Worm (Caenorhabditis elegans) whole organism, L4 larva: Measurements from ENCODE around the gene cht-5.

ENCODE experiments used
- F37D6.2 ChIP-seq: sonication (generic microtip); optimal IDR thresholded peaks from 2 replicates; lab custom pipeline; 2016; ENCODE audit warnings: mild to moderate bottlenecking, missing genetic modification characterization, missing compliant biosample characterization
- R02D3.7 ChIP-seq: fragments of 150-350 bp; sonication (generic microtip); optimal IDR thresholded peaks from 3 replicates; lab custom pipeline; 2014; ENCODE audit warnings: missing biosample characterization, missing genetic modification characterization
- ZK337.2 ChIP-seq: fragments of 200-800 bp; sonication (Bioruptor generic); IDR thresholded peaks from 2 replicates; pipeline ENCODE4 v1.3.6; 2022; ENCODE audit warnings: missing genetic modification reagents, missing genetic modification characterization, missing compliant biosample characterization
- aha-1 ChIP-seq: fragments of 150-350 bp; peaks from one replicate; lab custom pipeline; 2014; ENCODE audit warnings: missing biosample characterization, missing genetic modification characterization
- aly-2 ChIP-seq: sonication (generic microtip); optimal IDR thresholded peaks from 2 replicates; lab custom pipeline; 2018; ENCODE audit warnings: missing biosample characterization, missing genetic modification characterization
- ceh-20 ChIP-seq: fragments of 200-800 bp; sonication (Bioruptor generic); IDR thresholded peaks from 2 replicates; pipeline ENCODE4 v1.3.6; 2022; ENCODE audit warnings: missing genetic modification reagents, missing genetic modification characterization, missing compliant biosample characterization
- ceh-62 ChIP-seq: sonication (generic microtip); optimal IDR thresholded peaks from 2 replicates; lab custom pipeline; 2017; ENCODE audit warnings: missing biosample characterization, missing genetic modification characterization
- ctbp-1 ChIP-seq: fragments of 200-800 bp; sonication (Bioruptor generic); IDR thresholded peaks from 2 replicates; pipeline ENCODE4 v1.3.6; 2022; ENCODE audit warnings: missing genetic modification reagents, missing genetic modification characterization, missing compliant biosample characterization
- daf-12 ChIP-seq: fragments of 150-350 bp; optimal IDR thresholded peaks from 2 replicates; lab custom pipeline; 2014; ENCODE audit warnings: missing biosample characterization, missing genetic modification reagents, missing genetic modification characterization
- daf-16 ChIP-seq, 3 experiments: sonication (generic microtip); optimal IDR thresholded peaks; 2 replicates each; lab custom pipeline; 2016 to 2017; ENCODE audit warnings: missing genetic modification characterization in 3 of 3, missing genetic modification reagents in 3 of 3, mild to moderate bottlenecking in 2 of 3, missing compliant biosample characterization in 2 of 3, missing biosample characterization in 1 of 3, moderate library complexity in 1 of 3
- daf-19 ChIP-seq: fragments of 200-800 bp; sonication (Bioruptor generic); conservative IDR thresholded peaks from 2 replicates; pipeline ENCODE4 v1.3.6; 2022; ENCODE audit warnings: missing genetic modification characterization, missing compliant biosample characterization
- daf-8 ChIP-seq: fragments of 200-800 bp; sonication (Bioruptor generic); IDR thresholded peaks from 2 replicates; pipeline ENCODE4 v1.3.6; 2022; ENCODE audit warnings: missing genetic modification characterization, missing compliant biosample characterization
- dmd-6 ChIP-seq: fragments of 200-800 bp; sonication (Bioruptor generic); IDR thresholded peaks from 2 replicates; pipeline ENCODE4 v1.3.6; 2022; ENCODE audit warnings: missing genetic modification reagents, missing genetic modification characterization, missing compliant biosample characterization
- dve-1 ChIP-seq: sonication (generic microtip); optimal IDR thresholded peaks from 2 replicates; lab custom pipeline; 2017; ENCODE audit warnings: antibody characterized with exemption, mild to moderate bottlenecking, missing genetic modification characterization, missing compliant biosample characterization; ENCODE audit not compliant: insufficient read depth
- egl-27 ChIP-seq: sonication (generic microtip); optimal IDR thresholded peaks from 3 replicates; lab custom pipeline; 2017; ENCODE audit warnings: missing biosample characterization, missing genetic modification reagents, missing genetic modification characterization
- hlh-30 ChIP-seq: sonication (generic microtip); optimal IDR thresholded peaks from 2 replicates; lab custom pipeline; 2017; ENCODE audit warnings: antibody characterized with exemption, mild to moderate bottlenecking, missing genetic modification characterization, missing compliant biosample characterization; ENCODE audit not compliant: insufficient read depth
- hmg-1.1 ChIP-seq: fragments of 200-800 bp; sonication (Bioruptor generic); IDR thresholded peaks from 2 replicates; pipeline ENCODE4 v1.3.6; 2022; ENCODE audit warnings: missing genetic modification reagents, missing genetic modification characterization, missing compliant biosample characterization
- jun-1 ChIP-seq: fragments of 150-350 bp; optimal IDR thresholded peaks from 2 replicates; lab custom pipeline; 2014; ENCODE audit warnings: missing biosample characterization, missing genetic modification reagents, missing genetic modification characterization
- lin-1 ChIP-seq: fragments of 200-800 bp; sonication (Bioruptor generic); IDR thresholded peaks from 2 replicates; pipeline ENCODE4 v1.3.6; 2022; ENCODE audit warnings: missing genetic modification reagents, missing genetic modification characterization, missing compliant biosample characterization
- lin-13 ChIP-seq: fragments of 150-350 bp; optimal IDR thresholded peaks from 2 replicates; lab custom pipeline; 2014; ENCODE audit warnings: missing biosample characterization, missing genetic modification reagents, missing genetic modification characterization
- lin-15B ChIP-seq: fragments of 150-350 bp; sonication (generic microtip); optimal IDR thresholded peaks from 3 replicates; lab custom pipeline; 2014; ENCODE audit warnings: missing biosample characterization, missing genetic modification characterization
- lin-29 ChIP-seq: fragments of 200-800 bp; sonication (Bioruptor generic); IDR thresholded peaks from 2 replicates; pipeline ENCODE4 v1.3.6; 2022; ENCODE audit warnings: missing genetic modification reagents, missing genetic modification characterization, missing compliant biosample characterization
- mdl-1 ChIP-seq, 2 experiments: fragments of 150-350 bp in 1 of 2; sonication (generic microtip) in 1 of 2; optimal IDR thresholded peaks; 2 replicates each; lab custom pipeline; 2014 to 2017; ENCODE audit warnings: missing biosample characterization in 2 of 2, missing genetic modification characterization in 2 of 2
- mes-2 ChIP-seq: sonication (generic microtip); optimal IDR thresholded peaks from 2 replicates; lab custom pipeline; 2016; ENCODE audit warnings: missing genotype, mild to moderate bottlenecking, missing genetic modification characterization, missing compliant biosample characterization; ENCODE audit not compliant: poor library complexity, severe bottlenecking
- mxl-2 ChIP-seq: fragments of 200-800 bp; sonication (Bioruptor generic); conservative IDR thresholded peaks from 2 replicates; pipeline ENCODE4 v1.3.6; 2022; ENCODE audit warnings: missing genetic modification reagents, missing genetic modification characterization, missing compliant biosample characterization
- nhr-11 ChIP-seq: fragments of 150-350 bp; optimal IDR thresholded peaks from 2 replicates; lab custom pipeline; 2014; ENCODE audit warnings: missing biosample characterization, missing genetic modification characterization
- nhr-237 ChIP-seq: sonication (generic microtip); optimal IDR thresholded peaks from 2 replicates; lab custom pipeline; 2017; ENCODE audit warnings: missing biosample characterization, missing genetic modification characterization
- nhr-25 ChIP-seq: sonication (generic microtip); optimal IDR thresholded peaks from 2 replicates; lab custom pipeline; 2017; ENCODE audit warnings: missing genetic modification characterization, mild to moderate bottlenecking, missing compliant biosample characterization, antibody characterized with exemption, moderate library complexity, borderline replicate concordance; ENCODE audit not compliant: insufficient read depth
- nhr-28 ChIP-seq: fragments of 150-350 bp; optimal IDR thresholded peaks from 2 replicates; lab custom pipeline; 2014; ENCODE audit warnings: missing biosample characterization, missing genetic modification characterization
- nhr-41 ChIP-seq: fragments of 200-800 bp; sonication (Bioruptor generic); IDR thresholded peaks from 2 replicates; pipeline ENCODE4 v1.3.6; 2022; ENCODE audit warnings: missing genetic modification reagents, missing genetic modification characterization, missing compliant biosample characterization
- nhr-48 ChIP-seq: sonication (generic microtip); optimal IDR thresholded peaks from 2 replicates; lab custom pipeline; 2016; ENCODE audit warnings: mild to moderate bottlenecking, missing genetic modification characterization, missing compliant biosample characterization
- nhr-77 ChIP-seq: fragments of 150-350 bp; optimal IDR thresholded peaks from 2 replicates; lab custom pipeline; 2014; ENCODE audit warnings: missing biosample characterization, missing genetic modification characterization
- pha-4 ChIP-seq, 2 experiments: fragments of 150-350 bp in 1 of 2; fragments of 200-800 bp in 1 of 2; sonication (Bioruptor generic) in 1 of 2; IDR thresholded peaks in 1 of 2; optimal IDR thresholded peaks in 1 of 2; 2 replicates each; pipeline versions ENCODE4 v1.3.6 to Lab custom; 2014 to 2022; ENCODE audit warnings: missing genetic modification characterization in 2 of 2, missing genetic modification reagents in 2 of 2, missing biosample characterization in 1 of 2, missing compliant biosample characterization in 1 of 2
- php-3 ChIP-seq: fragments of 200-800 bp; sonication (Bioruptor generic); IDR thresholded peaks from 2 replicates; pipeline ENCODE4 v1.3.6; 2022; ENCODE audit warnings: missing genetic modification reagents, missing genetic modification characterization, missing compliant biosample characterization
- pqm-1 ChIP-seq: sonication (generic microtip); optimal IDR thresholded peaks from 2 replicates; lab custom pipeline; 2017; ENCODE audit warnings: missing biosample characterization, missing genetic modification characterization
- rbr-2 ChIP-seq: sonication (generic microtip); optimal IDR thresholded peaks from 2 replicates; lab custom pipeline; 2016; ENCODE audit warnings: missing genotype, missing genetic modification characterization, missing compliant biosample characterization
- sdz-12 ChIP-seq: fragments of 200-800 bp; sonication (Bioruptor generic); optimal IDR thresholded peaks from 2 replicates; lab custom pipeline; 2018; ENCODE audit warnings: mild to moderate bottlenecking, missing genetic modification characterization, missing compliant biosample characterization
- skn-1 ChIP-seq: fragments of 150-350 bp; optimal IDR thresholded peaks from 2 replicates; lab custom pipeline; 2014; ENCODE audit warnings: missing biosample characterization, missing genetic modification characterization
- unc-62 ChIP-seq, 3 experiments: fragments of 150-350 bp in 1 of 3; sonication (generic microtip); optimal IDR thresholded peaks in 2 of 3; peaks in 1 of 3; 1 replicate in 1 of 3; 2 replicates in 2 of 3; lab custom pipeline; 2014 to 2017; ENCODE audit warnings: missing biosample characterization in 3 of 3, missing genetic modification characterization in 3 of 3, missing genetic modification reagents in 3 of 3, missing genotype in 1 of 3
- vab-7 ChIP-seq: fragments of 200-800 bp; sonication (Bioruptor generic); IDR thresholded peaks from 2 replicates; pipeline ENCODE4 v1.3.6; 2022; ENCODE audit warnings: missing genetic modification reagents, missing genetic modification characterization, missing compliant biosample characterization
- ztf-11 ChIP-seq: fragments of 150-350 bp; optimal IDR thresholded peaks from 2 replicates; lab custom pipeline; 2014; ENCODE audit warnings: missing biosample characterization, missing genetic modification characterization
- ztf-7 ChIP-seq: fragments of 150-350 bp; optimal IDR thresholded peaks from 2 replicates; lab custom pipeline; 2014; ENCODE audit warnings: missing biosample characterization, missing genetic modification characterization

Gene cht-5

ce11 chrV:10152278-10152677 lies 37.8 kb downstream of the cht-5 start, which contains the start of gene srsx-28:
TSS of gene srsx-28 (plus strand) at chrV:10152578.
- TF ChIP-seq unc-62 (GFP tag; optimal IDR thresholded peaks at IDR 0.05 in 1 of 2; lab: Kevin White, UChicago) (peak in 1 of 2 experiments; percentile 57), unc-62 (tag; optimal IDR thresholded peaks at IDR 0.05; lab: Kevin White, UChicago) (no peak), hlh-30 (tag; lab: Kevin White, UChicago) (no peak)
- TF ChIP-seq, all 104 proteins: peak for 1

- TF ChIP-seq aha-1: peak; percentile 94
- TF ChIP-seq daf-8 (GFP tag; lab: Robert Waterston, UW): no peak
These were observed 38.6 kb downstream of the cht-5 start for ce11 chrV:10153076-10153475.

ce11 chrV:10154698-10155097 lies 40.3 kb downstream of the cht-5 start, which contains the start of gene srsx-29:
TSS of gene srsx-29 (plus strand) at chrV:10154998.
- TF ChIP-seq vab-7 (no peak), ceh-62 (tag; lab: Kevin White, UChicago) (no peak), ztf-7 (no peak), nhr-41 (no peak), nhr-237 (tag; lab: Kevin White, UChicago) (no peak), ceh-20 (GFP tag; lab: Robert Waterston, UW) (no peak), lin-1 (GFP tag; lab: Robert Waterston, UW) (no peak), skn-1 (tag; lab: Kevin White, UChicago) (no peak), daf-19 (GFP tag; lab: Robert Waterston, UW) (no peak), ctbp-1 (GFP tag; lab: Robert Waterston, UW) (no peak), hmg-1.1 (no peak), F37D6.2 (tag; lab: Kevin White, UChicago) (no peak), daf-12 (tag; lab: Kevin White, UChicago) (no peak), pha-4 (GFP tag; IDR thresholded peaks at IDR 0.05; lab: Robert Waterston, UW) (no peak), pha-4 (tag; optimal IDR thresholded peaks at IDR 0.05; lab: Kevin White, UChicago) (no peak), unc-62 (GFP tag; optimal IDR thresholded peaks at IDR 0.05 in 1 of 2; lab: Kevin White, UChicago) (no peak), unc-62 (tag; optimal IDR thresholded peaks at IDR 0.05; lab: Kevin White, UChicago) (no peak), jun-1 (tag; lab: Kevin White, UChicago) (no peak), nhr-11 (tag; lab: Kevin White, UChicago) (no peak), lin-29 (no peak)

ce11 chrV:10158528-10158927 lies 44.1 kb downstream of the cht-5 start, which contains the start of gene srsx-30:
TSS of gene srsx-30 (plus strand) at chrV:10158828.
- TF ChIP-seq rbr-2 (tag; lab: Kevin White, UChicago): no peak
- no peak for TF ChIP-seq mdl-1 (tag; optimal IDR thresholded peaks at IDR 0.05; lab: Kevin White, UChicago)
- no peak for TF ChIP-seq sdz-12 (GFP tag; lab: Kevin White, UChicago)
- TF ChIP-seq nhr-48: no peak
- no peak for TF ChIP-seq mxl-2 (GFP tag; lab: Robert Waterston, UW)
- no peak for TF ChIP-seq nhr-25 (tag; lab: Kevin White, UChicago)
- TF ChIP-seq mes-2: no peak
- no peak for TF ChIP-seq lin-13 (GFP tag; lab: Kevin White, UChicago)

- no peak for TF ChIP-seq lin-15B (tag; lab: Kevin White, UChicago)
- TF ChIP-seq pqm-1 (tag; lab: Kevin White, UChicago): peak; percentile 1
- no peak for TF ChIP-seq R02D3.7 (tag; lab: Kevin White, UChicago)
- TF ChIP-seq aly-2 (tag; lab: Kevin White, UChicago): no peak
- TF ChIP-seq egl-27 (tag; lab: Kevin White, UChicago): no peak
- no peak for TF ChIP-seq ZK337.2 (GFP tag; lab: Robert Waterston, UW)
- peak in 1 of 2 experiments; percentile 64 for TF ChIP-seq mdl-1 (tag; optimal IDR thresholded peaks at IDR 0.05; lab: Kevin White, UChicago)
- TF ChIP-seq ztf-11 (tag; lab: Kevin White, UChicago): no peak
- TF ChIP-seq dmd-6 (GFP tag; lab: Robert Waterston, UW): peak; percentile 82
- TF ChIP-seq php-3 (GFP tag; lab: Robert Waterston, UW): peak; percentile 87
- peak; percentile 64 for TF ChIP-seq dve-1 (tag; lab: Kevin White, UChicago)
- TF ChIP-seq daf-16 (GFP tag; optimal IDR thresholded peaks at IDR 0.05; lab: Kevin White, UChicago): no peak
- peak; percentile 66 for TF ChIP-seq daf-16 (tag; optimal IDR thresholded peaks at IDR 0.05; lab: Kevin White, UChicago)
- peak; percentile 31 for TF ChIP-seq nhr-77 (tag; lab: Kevin White, UChicago)
- TF ChIP-seq hlh-30 (tag; lab: Kevin White, UChicago): peak; percentile 42
- TF ChIP-seq nhr-28 (tag; lab: Kevin White, UChicago): peak; percentile 54
These were observed 45.5 kb downstream of the cht-5 start for ce11 chrV:10159972-10160371.
